Worm (Caenorhabditis elegans) whole organism, L4 larva: ENCODE data around the gene mesp-1.
A peak's percentile ranks its signal among the peaks of the same experiment; 100 is the strongest.

Source experiments
- D1046.2 ChIP-seq: fragments of 200-800 bp; sonication (Bioruptor generic); IDR thresholded peaks from 2 replicates; pipeline ENCODE4 v1.3.6; 2022; ENCODE audit warnings: missing genetic modification characterization, missing compliant biosample characterization
- R02D3.7 ChIP-seq: fragments of 150-350 bp; sonication (generic microtip); optimal IDR thresholded peaks from 3 replicates; lab custom pipeline; 2014; ENCODE audit warnings: missing biosample characterization, missing genetic modification characterization
- T20F7.1 ChIP-seq: fragments of 200-800 bp; sonication (Bioruptor generic); optimal IDR thresholded peaks from 2 replicates; lab custom pipeline; 2018; ENCODE audit warnings: mild to moderate bottlenecking, missing genetic modification characterization, missing compliant biosample characterization
- Y48G9A.11 ChIP-seq: fragments of 200-800 bp; sonication (Bioruptor generic); IDR thresholded peaks from 2 replicates; pipeline ENCODE4 v1.3.6; 2022; ENCODE audit warnings: missing genetic modification reagents, missing genetic modification characterization, missing compliant biosample characterization
- Y5F2A.4 ChIP-seq: fragments of 200-800 bp; sonication (Bioruptor generic); optimal IDR thresholded peaks from 2 replicates; lab custom pipeline; 2018; ENCODE audit warnings: mild to moderate bottlenecking, missing genetic modification characterization, missing compliant biosample characterization
- ZK546.5 ChIP-seq, 2 experiments: sonication (generic microtip); optimal IDR thresholded peaks; 2 replicates each; lab custom pipeline; 2017; ENCODE audit warnings: missing biosample characterization in 2 of 2, missing genetic modification characterization in 2 of 2
- aha-1 ChIP-seq: fragments of 150-350 bp; peaks from one replicate; lab custom pipeline; 2014; ENCODE audit warnings: missing biosample characterization, missing genetic modification characterization
- ama-1 ChIP-seq: fragments of 150-350 bp; optimal IDR thresholded peaks from 2 replicates; lab custom pipeline; 2014; ENCODE audit warnings: inconsistent platforms, mixed read lengths
- attf-4 ChIP-seq: sonication (generic microtip); optimal IDR thresholded peaks from 3 replicates; lab custom pipeline; 2017; ENCODE audit warnings: missing biosample characterization, missing genetic modification characterization
- ceh-20 ChIP-seq: fragments of 200-800 bp; sonication (Bioruptor generic); IDR thresholded peaks from 2 replicates; pipeline ENCODE4 v1.3.6; 2022; ENCODE audit warnings: missing genetic modification reagents, missing genetic modification characterization, missing compliant biosample characterization
- daf-12 ChIP-seq: fragments of 150-350 bp; optimal IDR thresholded peaks from 2 replicates; lab custom pipeline; 2014; ENCODE audit warnings: missing biosample characterization, missing genetic modification reagents, missing genetic modification characterization
- daf-16 ChIP-seq, 3 experiments: sonication (generic microtip); optimal IDR thresholded peaks; 2 replicates each; lab custom pipeline; 2016 to 2017; ENCODE audit warnings: missing genetic modification characterization in 3 of 3, missing genetic modification reagents in 3 of 3, mild to moderate bottlenecking in 2 of 3, missing compliant biosample characterization in 2 of 3, missing biosample characterization in 1 of 3, moderate library complexity in 1 of 3
- dmd-6 ChIP-seq: fragments of 200-800 bp; sonication (Bioruptor generic); IDR thresholded peaks from 2 replicates; pipeline ENCODE4 v1.3.6; 2022; ENCODE audit warnings: missing genetic modification reagents, missing genetic modification characterization, missing compliant biosample characterization
- dmd-8 ChIP-seq: fragments of 200-800 bp; sonication (Bioruptor generic); IDR thresholded peaks from 2 replicates; pipeline ENCODE4 v1.3.6; 2022; ENCODE audit warnings: missing genetic modification characterization, missing compliant biosample characterization
- dmd-9 ChIP-seq: fragments of 200-800 bp; sonication (Bioruptor generic); IDR thresholded peaks from 2 replicates; pipeline ENCODE4 v1.3.6; 2022; ENCODE audit warnings: missing genetic modification reagents, missing genetic modification characterization, missing compliant biosample characterization
- dve-1 ChIP-seq: sonication (generic microtip); optimal IDR thresholded peaks from 2 replicates; lab custom pipeline; 2017; ENCODE audit warnings: antibody characterized with exemption, mild to moderate bottlenecking, missing genetic modification characterization, missing compliant biosample characterization; ENCODE audit not compliant: insufficient read depth
- egl-43 ChIP-seq: fragments of 200-800 bp; sonication (Bioruptor generic); IDR thresholded peaks from 2 replicates; pipeline ENCODE4 v1.3.6; 2022; ENCODE audit warnings: missing genetic modification reagents, missing genetic modification characterization, missing compliant biosample characterization
- fkh-10 ChIP-seq: fragments of 150-350 bp; optimal IDR thresholded peaks from 2 replicates; lab custom pipeline; 2014; ENCODE audit warnings: missing biosample characterization, missing genetic modification reagents, missing genetic modification characterization
- gei-8 ChIP-seq: fragments of 200-800 bp; sonication (Bioruptor generic); optimal IDR thresholded peaks from 2 replicates; lab custom pipeline; 2018; ENCODE audit warnings: mild to moderate bottlenecking, missing genetic modification characterization, missing compliant biosample characterization
- hif-1 ChIP-seq, 2 experiments: sonication (generic microtip); optimal IDR thresholded peaks; 2 replicates each; lab custom pipeline; 2016 to 2017; ENCODE audit warnings: missing compliant biosample characterization in 2 of 2, missing genetic modification characterization in 2 of 2, missing genetic modification reagents in 2 of 2, missing genotype in 2 of 2, mild to moderate bottlenecking in 1 of 2
- hlh-11 ChIP-seq: fragments of 200-800 bp; sonication (Bioruptor generic); optimal IDR thresholded peaks from 2 replicates; lab custom pipeline; 2018; ENCODE audit warnings: mild to moderate bottlenecking, missing genetic modification characterization, missing compliant biosample characterization
- hlh-30 ChIP-seq: sonication (generic microtip); optimal IDR thresholded peaks from 2 replicates; lab custom pipeline; 2017; ENCODE audit warnings: antibody characterized with exemption, mild to moderate bottlenecking, missing genetic modification characterization, missing compliant biosample characterization; ENCODE audit not compliant: insufficient read depth
- hmg-1.1 ChIP-seq: fragments of 200-800 bp; sonication (Bioruptor generic); IDR thresholded peaks from 2 replicates; pipeline ENCODE4 v1.3.6; 2022; ENCODE audit warnings: missing genetic modification reagents, missing genetic modification characterization, missing compliant biosample characterization
- jun-1 ChIP-seq: fragments of 150-350 bp; optimal IDR thresholded peaks from 2 replicates; lab custom pipeline; 2014; ENCODE audit warnings: missing biosample characterization, missing genetic modification reagents, missing genetic modification characterization
- lin-38 ChIP-seq: fragments of 200-800 bp; sonication (Bioruptor generic); IDR thresholded peaks from 2 replicates; pipeline ENCODE4 v1.3.6; 2022; ENCODE audit warnings: missing genetic modification reagents, missing genetic modification characterization, missing compliant biosample characterization
- lir-3 ChIP-seq: sonication (generic microtip); optimal IDR thresholded peaks from 2 replicates; lab custom pipeline; 2016; ENCODE audit warnings: mild to moderate bottlenecking, missing genetic modification characterization, missing compliant biosample characterization
- lsy-2 ChIP-seq, 2 experiments: fragments of 150-350 bp in 1 of 2; sonication (generic microtip) in 1 of 2; optimal IDR thresholded peaks; 2 replicates each; lab custom pipeline; 2014 to 2017; ENCODE audit warnings: missing biosample characterization in 2 of 2, missing genetic modification characterization in 2 of 2
- madf-5 ChIP-seq, 2 experiments: fragments of 200-800 bp; sonication (Bioruptor generic); IDR thresholded peaks; 2 replicates each; pipeline ENCODE4 v1.3.6; 2022; ENCODE audit warnings: missing compliant biosample characterization in 2 of 2, missing genetic modification characterization in 2 of 2
- mdl-1 ChIP-seq, 2 experiments: fragments of 150-350 bp in 1 of 2; sonication (generic microtip) in 1 of 2; optimal IDR thresholded peaks; 2 replicates each; lab custom pipeline; 2014 to 2017; ENCODE audit warnings: missing biosample characterization in 2 of 2, missing genetic modification characterization in 2 of 2
- mdt-29 ChIP-seq: fragments of 200-800 bp; sonication (Bioruptor generic); IDR thresholded peaks from 2 replicates; pipeline ENCODE4 v1.3.6; 2022; ENCODE audit warnings: missing genetic modification reagents, missing genetic modification characterization, missing compliant biosample characterization
- mes-2 ChIP-seq: sonication (generic microtip); optimal IDR thresholded peaks from 2 replicates; lab custom pipeline; 2016; ENCODE audit warnings: missing genotype, mild to moderate bottlenecking, missing genetic modification characterization, missing compliant biosample characterization; ENCODE audit not compliant: poor library complexity, severe bottlenecking
- mxl-2 ChIP-seq: fragments of 200-800 bp; sonication (Bioruptor generic); conservative IDR thresholded peaks from 2 replicates; pipeline ENCODE4 v1.3.6; 2022; ENCODE audit warnings: missing genetic modification reagents, missing genetic modification characterization, missing compliant biosample characterization
- mxl-3 ChIP-seq: fragments of 200-800 bp; sonication (Bioruptor generic); optimal IDR thresholded peaks from 2 replicates; lab custom pipeline; 2018; ENCODE audit warnings: mild to moderate bottlenecking, missing genetic modification characterization, missing compliant biosample characterization
- nhr-11 ChIP-seq: fragments of 150-350 bp; optimal IDR thresholded peaks from 2 replicates; lab custom pipeline; 2014; ENCODE audit warnings: missing biosample characterization, missing genetic modification characterization
- nhr-25 ChIP-seq: sonication (generic microtip); optimal IDR thresholded peaks from 2 replicates; lab custom pipeline; 2017; ENCODE audit warnings: missing genetic modification characterization, mild to moderate bottlenecking, missing compliant biosample characterization, antibody characterized with exemption, moderate library complexity, borderline replicate concordance; ENCODE audit not compliant: insufficient read depth
- nhr-28 ChIP-seq: fragments of 150-350 bp; optimal IDR thresholded peaks from 2 replicates; lab custom pipeline; 2014; ENCODE audit warnings: missing biosample characterization, missing genetic modification characterization
- nhr-48 ChIP-seq: sonication (generic microtip); optimal IDR thresholded peaks from 2 replicates; lab custom pipeline; 2016; ENCODE audit warnings: mild to moderate bottlenecking, missing genetic modification characterization, missing compliant biosample characterization
- php-3 ChIP-seq: fragments of 200-800 bp; sonication (Bioruptor generic); IDR thresholded peaks from 2 replicates; pipeline ENCODE4 v1.3.6; 2022; ENCODE audit warnings: missing genetic modification reagents, missing genetic modification characterization, missing compliant biosample characterization
- rbr-2 ChIP-seq: sonication (generic microtip); optimal IDR thresholded peaks from 2 replicates; lab custom pipeline; 2016; ENCODE audit warnings: missing genotype, missing genetic modification characterization, missing compliant biosample characterization
- set-16 ChIP-seq: fragments of 200-800 bp; sonication (Bioruptor generic); IDR thresholded peaks from 2 replicates; pipeline ENCODE4 v1.3.6; 2022; ENCODE audit warnings: missing genetic modification reagents, missing genetic modification characterization, missing compliant biosample characterization
- spr-3 ChIP-seq: fragments of 200-800 bp; sonication (Bioruptor generic); optimal IDR thresholded peaks from 2 replicates; lab custom pipeline; 2018; ENCODE audit warnings: mild to moderate bottlenecking, missing genetic modification characterization, missing compliant biosample characterization
- unc-62 ChIP-seq, 3 experiments: fragments of 150-350 bp in 1 of 3; sonication (generic microtip); optimal IDR thresholded peaks in 2 of 3; peaks in 1 of 3; 1 replicate in 1 of 3; 2 replicates in 2 of 3; lab custom pipeline; 2014 to 2017; ENCODE audit warnings: missing biosample characterization in 3 of 3, missing genetic modification characterization in 3 of 3, missing genetic modification reagents in 3 of 3, missing genotype in 1 of 3
- zag-1 ChIP-seq: fragments of 150-350 bp; optimal IDR thresholded peaks from 2 replicates; lab custom pipeline; 2014; ENCODE audit warnings: missing biosample characterization, missing genetic modification characterization
- zfp-3 ChIP-seq: fragments of 200-800 bp; sonication (Bioruptor generic); conservative IDR thresholded peaks from 2 replicates; pipeline ENCODE4 v1.3.6; 2022; ENCODE audit warnings: missing genetic modification reagents, missing genetic modification characterization, missing compliant biosample characterization

The mesp-1 gene

DNA sequence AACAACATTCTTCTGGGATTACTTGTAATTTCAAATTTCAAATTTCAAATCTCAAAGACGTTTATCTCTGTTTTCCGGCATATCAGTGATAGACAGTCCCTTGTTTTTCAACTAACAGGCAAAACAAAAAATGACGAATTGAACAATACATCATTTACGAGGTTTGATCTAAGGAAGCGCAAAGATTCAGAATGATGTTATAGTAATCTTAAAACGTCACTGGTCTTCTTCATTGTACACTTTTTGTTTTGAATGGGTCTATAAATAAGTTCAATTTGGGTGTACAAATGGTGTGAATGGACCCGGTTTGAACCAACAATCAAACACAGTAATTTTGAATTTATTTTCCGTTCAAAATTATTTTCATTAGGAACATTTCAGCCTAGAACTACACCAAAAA is 24.9 kb downstream of the mesp-1 start:
- TF ChIP-seq spr-3 (GFP tag; lab: Kevin White, UChicago) (no peak), unc-62 (GFP tag; optimal IDR thresholded peaks at IDR 0.05 in 1 of 2; lab: Kevin White, UChicago) (peak in 1 of 2 experiments; percentile 96), unc-62 (tag; optimal IDR thresholded peaks at IDR 0.05; lab: Kevin White, UChicago) (no peak)

- TF ChIP-seq aha-1 (tag; lab: Kevin White, UChicago) (peak; percentile 35), set-16 (GFP tag; lab: Robert Waterston, UW) (no peak), lir-3 (tag; lab: Kevin White, UChicago) (no peak), mdt-29 (GFP tag; lab: Robert Waterston, UW) (peak; percentile 59; the same call in 1 of the 2 replicates), gei-8 (GFP tag; lab: Kevin White, UChicago) (peak; percentile 44), attf-4 (tag; lab: Kevin White, UChicago) (no peak), D1046.2 (GFP tag; lab: Robert Waterston, UW) (no peak), R02D3.7 (tag; lab: Kevin White, UChicago) (no peak), hlh-30 (tag; lab: Kevin White, UChicago) (peak; percentile 88), egl-43 (GFP tag; lab: Robert Waterston, UW) (no peak), daf-12 (no peak), nhr-28 (peak; percentile 77), dve-1 (tag; lab: Kevin White, UChicago) (peak; percentile 55), mxl-2 (peak; percentile 94), dmd-9 (GFP tag; lab: Robert Waterston, UW) (no peak), Y5F2A.4 (GFP tag; lab: Kevin White, UChicago) (no peak), mxl-3 (GFP tag; lab: Kevin White, UChicago) (peak; percentile 70), rbr-2 (tag; lab: Kevin White, UChicago) (no peak), dmd-8 (GFP tag; lab: Robert Waterston, UW) (no peak), lsy-2 (tag; optimal IDR thresholded peaks at IDR 0.05; lab: Kevin White, UChicago) (peak; percentile 18 to 84), ama-1 (no peak), zag-1 (tag; lab: Kevin White, UChicago) (no peak), mes-2 (no peak), nhr-48 (tag; lab: Kevin White, UChicago) (peak; percentile 95), madf-5 (GFP tag; IDR thresholded peaks at IDR 0.05; lab: Robert Waterston, UW) (no peak), unc-62 (GFP tag; optimal IDR thresholded peaks at IDR 0.05 in 1 of 2; lab: Kevin White, UChicago) (peak in 1 of 2 experiments; percentile 98), unc-62 (tag; optimal IDR thresholded peaks at IDR 0.05; lab: Kevin White, UChicago) (no peak), T20F7.1 (GFP tag; lab: Kevin White, UChicago) (no peak), dmd-6 (peak; percentile 70), jun-1 (tag; lab: Kevin White, UChicago) (no peak), nhr-11 (peak; percentile 94), hif-1 (tag; optimal IDR thresholded peaks at IDR 0.05; lab: Kevin White, UChicago) (peak in 1 of 2 experiments; percentile 27), ZK546.5 (tag; optimal IDR thresholded peaks at IDR 0.05; lab: Kevin White, UChicago) (no peak), hlh-11 (tag; lab: Kevin White, UChicago) (peak; percentile 90), daf-16 (GFP tag; optimal IDR thresholded peaks at IDR 0.05; lab: Kevin White, UChicago) (peak in 1 of 2 experiments; percentile 92), daf-16 (tag; optimal IDR thresholded peaks at IDR 0.05; lab: Kevin White, UChicago) (peak; percentile 42), mdl-1 (tag; optimal IDR thresholded peaks at IDR 0.05; lab: Kevin White, UChicago) (peak in 1 of 2 experiments; percentile 88)
These were observed 26.9 kb downstream of the mesp-1 start for ce11 chrIV:8526050-8526449.

DNA sequence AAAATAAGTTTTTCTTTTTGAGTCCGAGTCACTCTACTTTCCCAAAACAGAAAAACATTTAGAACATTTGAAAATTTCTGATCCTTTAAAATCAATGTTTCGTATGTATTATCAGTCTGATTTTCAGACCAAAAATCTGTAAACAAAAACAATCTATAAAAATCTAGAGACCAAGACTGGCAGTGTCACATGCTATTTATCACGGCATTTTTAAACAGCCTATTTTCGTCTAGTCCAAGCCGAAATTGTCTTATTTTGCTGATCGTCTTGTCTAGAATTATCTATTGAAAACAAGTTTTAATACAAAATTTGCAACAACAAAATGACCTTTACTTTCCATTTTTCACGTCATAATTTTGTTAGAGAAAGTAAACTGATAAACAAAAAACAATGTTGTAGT is 27.5 kb downstream of the mesp-1 start:
- TF ChIP-seq madf-5 (GFP tag; IDR thresholded peaks at IDR 0.05; lab: Robert Waterston, UW) (no peak), aha-1 (tag; lab: Kevin White, UChicago) (no peak), lin-38 (GFP tag; lab: Robert Waterston, UW) (no peak), Y48G9A.11 (GFP tag; lab: Robert Waterston, UW) (no peak), mxl-2 (no peak), zfp-3 (no peak), php-3 (GFP tag; lab: Robert Waterston, UW) (no peak), fkh-10 (no peak), dve-1 (tag; lab: Kevin White, UChicago) (peak; percentile 27), daf-16 (GFP tag; optimal IDR thresholded peaks at IDR 0.05; lab: Kevin White, UChicago) (no peak), daf-16 (tag; optimal IDR thresholded peaks at IDR 0.05; lab: Kevin White, UChicago) (peak; percentile 97), jun-1 (tag; lab: Kevin White, UChicago) (no peak), ceh-20 (GFP tag; lab: Robert Waterston, UW) (no peak), nhr-25 (tag; lab: Kevin White, UChicago) (no peak), hmg-1.1 (GFP tag; lab: Robert Waterston, UW) (no peak)
